Worm (Caenorhabditis elegans): Measurements from ENCODE around the gene F01F1.3.
A peak's percentile ranks its signal among the peaks of the same experiment; 100 is the strongest.

Gene F01F1.3

DNA sequence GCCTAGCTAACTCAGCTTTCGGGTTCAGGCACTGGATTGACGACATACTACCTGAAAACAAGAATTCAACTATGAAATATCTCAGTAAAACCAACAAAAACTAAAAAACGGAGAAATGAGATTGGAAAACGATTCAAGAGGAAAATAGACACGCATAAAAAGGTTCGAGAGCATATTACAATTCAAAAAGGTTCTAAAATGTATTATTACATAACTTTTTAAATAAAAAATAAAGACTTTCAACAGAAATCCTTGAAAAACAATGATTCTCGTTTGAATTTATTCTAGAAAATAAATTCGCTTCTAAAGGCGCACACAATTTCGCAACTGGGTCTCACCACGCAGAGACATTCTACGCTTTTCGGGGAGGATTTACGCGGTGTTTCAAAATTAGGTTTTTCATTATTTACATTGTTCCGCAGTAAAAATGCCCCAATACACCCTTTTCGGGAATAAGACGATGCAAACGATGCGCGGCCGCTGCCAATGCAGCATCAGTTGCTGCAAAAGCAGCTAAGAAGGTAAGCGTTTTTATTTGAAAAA is 16.0 kb upstream of the F01F1.3 start, which contains the start of the genes cct-6 and alh-9 (continued):
- peak; percentile 48 for TF ChIP-seq pqm-1 (tag; optimal IDR thresholded peaks at IDR 0.05)
- no peak for TF ChIP-seq ceh-28 (tag; optimal IDR thresholded peaks at IDR 0.05)

DNA sequence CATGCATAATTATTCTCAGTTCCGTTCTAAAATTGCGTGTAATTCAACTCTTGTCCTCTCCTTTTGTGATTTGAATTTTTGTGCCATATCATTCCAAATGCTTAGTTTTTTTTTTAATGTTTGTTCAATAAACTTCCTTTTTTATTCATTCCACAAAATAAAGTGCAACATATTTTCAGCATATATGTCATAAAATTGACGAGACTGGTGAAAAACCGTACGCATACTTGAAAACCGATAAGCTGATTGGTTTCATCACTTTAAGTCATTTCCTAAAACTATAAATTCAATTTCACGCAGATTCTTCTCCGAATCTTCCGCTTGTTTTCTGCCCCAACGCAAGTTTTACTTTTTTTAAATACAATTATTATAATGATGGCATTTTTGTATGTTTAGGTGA is 12.7 kb upstream of the F01F1.3 start, which contains the start of gene dpf-4:
Gene dpf-4 (plus strand): TSS at position 301 of the 400 bp plus-strand sequence.
- TF ChIP-seq nhr-23 (tag; optimal IDR thresholded peaks at IDR 0.05): no peak
- TF ChIP-seq ztf-4 (tag; optimal IDR thresholded peaks at IDR 0.05): peak; percentile 10
- TF ChIP-seq sea-2 (GFP tag; optimal IDR thresholded peaks at IDR 0.05): no peak
- no peak for TF ChIP-seq ceh-82 (tag; optimal IDR thresholded peaks at IDR 0.05)

DNA sequence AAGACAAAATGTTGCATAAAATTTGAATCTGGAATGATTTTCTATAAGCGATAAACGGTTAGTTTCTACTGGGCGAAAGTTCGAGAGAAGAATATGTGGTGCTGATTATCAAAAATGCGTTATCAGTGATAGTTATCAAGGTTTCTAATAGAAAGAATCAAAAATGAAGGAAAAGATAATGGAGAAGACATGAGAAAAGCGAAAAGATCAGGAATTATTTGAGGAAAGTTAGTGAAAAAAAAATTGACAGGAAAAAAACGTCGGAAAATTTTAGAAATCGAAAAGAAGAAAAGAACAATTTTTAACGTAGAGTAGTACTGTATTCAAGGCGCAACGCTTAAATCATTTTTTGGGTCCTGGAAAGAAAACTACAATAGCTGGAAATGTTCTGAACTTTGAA is 8.0 kb upstream of the F01F1.3 start, which contains the start of gene dnpp-1:
Gene dnpp-1 (minus strand): TSS at position 30 of the 400 bp plus-strand sequence.
- TF ChIP-seq pqm-1 (tag; optimal IDR thresholded peaks at IDR 0.05) (peak; percentile 61), elt-1 (tag; optimal IDR thresholded peaks at IDR 0.05) (no peak), sea-2 (GFP tag; optimal IDR thresholded peaks at IDR 0.05) (no peak), elt-2 (tag; optimal IDR thresholded peaks at IDR 0.05) (peak; percentile 97)

DNA sequence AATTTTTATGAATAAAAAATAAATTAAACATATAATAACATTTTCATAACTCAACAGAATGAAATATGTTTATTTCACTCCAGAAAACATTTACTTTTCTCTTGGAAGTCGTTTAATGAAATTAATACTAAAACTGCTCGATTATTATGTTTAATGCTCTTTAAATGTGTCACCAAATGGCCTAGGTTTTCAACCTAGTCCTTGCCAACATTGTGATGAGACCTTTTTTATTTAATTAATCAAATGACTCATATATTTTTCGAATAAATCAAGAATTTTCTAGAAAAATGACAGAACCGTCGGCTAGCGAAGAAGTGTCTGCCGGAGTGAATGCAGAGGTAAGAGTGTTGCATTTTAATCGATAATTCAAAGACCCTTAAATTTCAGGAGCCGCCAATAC is 7.5 kb upstream of the F01F1.3 start, which contains the start of gene rabn-5:
Gene rabn-5 (plus strand): TSS at position 284 of the 400 bp plus-strand sequence.
- TF ChIP-seq mml-1 (tag; optimal IDR thresholded peaks at IDR 0.05) (no peak), ceh-82 (tag; optimal IDR thresholded peaks at IDR 0.05) (no peak), pha-4 (tag; optimal IDR thresholded peaks at IDR 0.05) (peak; percentile 5)

DNA sequence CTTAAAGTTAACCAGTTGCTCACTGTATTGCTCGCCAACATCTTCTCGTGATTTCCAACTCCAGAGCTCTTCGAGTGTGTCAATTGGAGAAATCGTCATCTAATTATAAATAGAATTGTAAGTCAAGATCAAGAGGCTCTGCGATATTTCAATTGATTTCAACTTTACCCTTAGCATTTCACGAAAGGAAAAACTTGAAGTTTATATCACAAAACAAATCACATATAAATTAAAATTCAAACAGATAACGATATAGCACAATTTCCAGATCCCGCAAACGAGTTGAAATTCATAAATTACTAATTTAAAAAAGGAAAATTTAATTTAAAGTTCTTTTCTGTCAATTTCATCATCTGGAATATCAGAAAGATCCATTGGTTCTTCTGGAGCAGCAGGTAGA is 3.3 kb upstream of the F01F1.3 start, which contains the start of gene eng-1:
Gene eng-1 (minus strand): TSS at position 101 of the 400 bp plus-strand sequence.
- no peak for TF ChIP-seq lsy-12 (tag; optimal IDR thresholded peaks at IDR 0.05)
- TF ChIP-seq eor-1 (tag; optimal IDR thresholded peaks at IDR 0.05): no peak

DNA sequence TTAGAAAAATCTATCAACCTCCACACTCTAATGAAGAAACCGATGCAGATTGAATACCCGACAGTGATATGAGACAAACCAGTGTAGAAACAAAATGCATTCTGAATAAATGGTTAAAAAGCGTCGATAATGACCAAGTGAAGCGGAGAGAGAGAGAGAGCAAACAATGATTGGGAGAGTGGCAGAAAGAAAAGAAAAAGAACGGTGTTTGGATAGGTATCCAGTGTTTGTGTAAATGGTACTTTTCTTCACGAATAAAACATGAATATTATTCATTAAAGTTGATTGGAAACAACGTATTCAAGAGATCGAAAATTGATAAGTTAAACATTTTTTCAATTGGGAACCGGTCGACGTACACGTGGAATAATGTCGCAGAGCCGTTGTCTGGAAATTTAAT is 2.3 kb upstream of the F01F1.3 start, which contains the start of gene F01F1.15:
Gene F01F1.15 (minus strand): TSS at position 101 of the 400 bp plus-strand sequence.
- TF ChIP-seq tbx-2 (tag; optimal IDR thresholded peaks at IDR 0.05): no peak
- TF ChIP-seq pha-4 (tag; optimal IDR thresholded peaks at IDR 0.05): peak; percentile 13
- no peak for TF ChIP-seq ama-1 (optimal IDR thresholded peaks at IDR 0.05)

DNA sequence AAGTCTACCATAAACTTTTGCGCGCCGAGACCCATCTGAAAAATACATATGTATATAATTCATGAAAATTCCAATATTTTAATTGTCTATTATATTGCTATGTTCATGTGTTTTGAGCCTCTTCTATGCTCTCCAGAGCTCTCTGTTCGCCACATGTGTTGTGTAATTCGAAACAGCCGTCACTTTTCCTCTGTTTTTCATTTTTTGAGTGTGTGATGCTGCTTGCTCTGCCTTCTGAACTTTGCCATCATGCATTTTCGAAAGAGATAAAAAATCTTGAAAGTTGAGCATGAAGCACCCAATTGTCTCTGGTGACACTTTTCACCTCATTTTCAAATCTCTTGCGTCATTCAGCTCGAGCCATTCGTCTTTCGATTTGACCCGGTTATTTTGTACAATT is 550 bp downstream of the F01F1.3 start:
- TF ChIP-seq egl-5 (tag; optimal IDR thresholded peaks at IDR 0.05) (peak; percentile 49), jun-1 (tag; optimal IDR thresholded peaks at IDR 0.05) (no peak)

DNA sequence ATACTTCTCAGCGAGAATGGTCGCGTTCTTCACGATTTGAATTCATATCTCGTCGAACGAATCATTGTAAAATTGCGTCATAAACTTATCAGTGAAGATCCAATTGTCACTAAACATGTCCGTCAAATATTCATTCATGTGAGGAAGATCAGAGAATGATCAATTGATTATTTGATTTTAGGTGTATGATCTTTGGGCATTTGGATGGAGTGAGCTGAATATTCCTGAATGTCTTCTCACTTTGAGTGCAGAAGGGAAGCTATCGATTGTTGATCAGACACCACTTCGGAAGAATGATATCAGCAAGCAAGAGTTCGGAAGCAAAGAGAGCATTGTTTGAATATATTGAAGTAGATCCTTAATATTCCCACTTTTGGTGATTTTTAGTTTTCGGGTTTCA is 2.5 kb downstream of the F01F1.3 start:
- TF ChIP-seq R02D3.7 (tag; optimal IDR thresholded peaks at IDR 0.05): no peak
- peak; percentile 78 for TF ChIP-seq nhr-23 (tag; optimal IDR thresholded peaks at IDR 0.05)
- peak; percentile 48 for TF ChIP-seq jun-1 (tag; optimal IDR thresholded peaks at IDR 0.05)
- peak; percentile 64 for TF ChIP-seq nhr-25 (tag; optimal IDR thresholded peaks at IDR 0.05)
- no peak for TF ChIP-seq nhr-11 (tag; optimal IDR thresholded peaks at IDR 0.05)
- TF ChIP-seq ama-1 (optimal IDR thresholded peaks at IDR 0.05): peak; percentile 96
- TF ChIP-seq elt-2 (tag; optimal IDR thresholded peaks at IDR 0.05): peak; percentile 41
- TF ChIP-seq nhr-77 (tag; optimal IDR thresholded peaks at IDR 0.05): no peak
- TF ChIP-seq ceh-16 (tag; optimal IDR thresholded peaks at IDR 0.05): no peak
- TF ChIP-seq nhr-28 (tag; optimal IDR thresholded peaks at IDR 0.05): no peak
- TF ChIP-seq pha-4 (tag; optimal IDR thresholded peaks at IDR 0.05): no peak
- peak; percentile 92 for TF ChIP-seq nhr-43 (tag; optimal IDR thresholded peaks at IDR 0.05; ENCODE audit: poor library complexity, severe bottlenecking)
- TF ChIP-seq lsy-12 (tag; optimal IDR thresholded peaks at IDR 0.05): peak; percentile 38
- peak; percentile 66 for TF ChIP-seq unc-62 (GFP tag; optimal IDR thresholded peaks at IDR 0.05)
- no peak for TF ChIP-seq unc-39 (tag; optimal IDR thresholded peaks at IDR 0.05)
- TF ChIP-seq fos-1 (tag; optimal IDR thresholded peaks at IDR 0.05): peak; percentile 5
- TF ChIP-seq lin-39 (tag; optimal IDR thresholded peaks at IDR 0.05): no peak
- no peak for TF ChIP-seq elt-1 (tag; optimal IDR thresholded peaks at IDR 0.05)
- TF ChIP-seq ceh-9 (tag; optimal IDR thresholded peaks at IDR 0.05): no peak
- peak; percentile 5 for TF ChIP-seq nhr-76 (tag; optimal IDR thresholded peaks at IDR 0.05)
- no peak for TF ChIP-seq snpc-4 (tag; optimal IDR thresholded peaks at IDR 0.05)
- TF ChIP-seq ztf-4 (tag; optimal IDR thresholded peaks at IDR 0.05): peak; percentile 14
- no peak for TF ChIP-seq tbx-2 (tag; optimal IDR thresholded peaks at IDR 0.05)
- no peak for TF ChIP-seq nhr-67 (tag; optimal IDR thresholded peaks at IDR 0.05)
- TF ChIP-seq egl-27 (tag; optimal IDR thresholded peaks at IDR 0.05): no peak
- peak; percentile 17 to 83 (median 76) for TF ChIP-seq elt-3 (tag; optimal IDR thresholded peaks at IDR 0.05)
- TF ChIP-seq pqm-1 (tag; optimal IDR thresholded peaks at IDR 0.05): peak; percentile 8
- TF ChIP-seq ceh-82 (tag; optimal IDR thresholded peaks at IDR 0.05): no peak

All from whole organism, L3 larva.